Fruit fly (Drosophila melanogaster) whole organism, embryonic: Measurements from ENCODE around the gene Hat1.

Experiments
- B-H2 ChIP-seq: fragments of 200-800 bp; sonication (Bioruptor generic); optimal IDR thresholded peaks from 2 replicates; lab custom pipeline; 2018; ENCODE audit warnings: missing biosample characterization, mild to moderate bottlenecking, missing genetic modification characterization
- C15 ChIP-seq: fragments of 200-800 bp; sonication (Bioruptor generic); IDR thresholded peaks from 3 replicates; pipeline ENCODE4 v1.3.6; 2022; ENCODE audit warnings: missing biosample characterization, missing genetic modification characterization
- CG10209 ChIP-seq: fragments of 200-800 bp; sonication (Bioruptor generic); optimal IDR thresholded peaks from 3 replicates; lab custom pipeline; 2017; ENCODE audit warnings: missing biosample characterization, mild to moderate bottlenecking, missing genetic modification characterization, missing genetic modification reagents
- CG11398 ChIP-seq: fragments of 200-800 bp; sonication (Bioruptor generic); optimal IDR thresholded peaks from 2 replicates; lab custom pipeline; 2016; ENCODE audit warnings: missing biosample characterization, missing genetic modification characterization
- CG11696 ChIP-seq: fragments of 200-800 bp; sonication (Bioruptor generic); IDR thresholded peaks from 2 replicates; pipeline ENCODE4 v1.3.6; 2022; ENCODE audit warnings: missing biosample characterization, missing genetic modification characterization
- CG12219 ChIP-seq: fragments of 200-800 bp; sonication (Bioruptor generic); optimal IDR thresholded peaks from 3 replicates; lab custom pipeline; 2018; ENCODE audit warnings: missing biosample characterization, mild to moderate bottlenecking, missing genetic modification characterization
- CG12942 ChIP-seq: fragments of 200-800 bp; sonication (Bioruptor generic); optimal IDR thresholded peaks from 3 replicates; lab custom pipeline; 2016; ENCODE audit warnings: missing biosample characterization, missing genetic modification characterization
- CG13287 ChIP-seq: fragments of 200-800 bp; sonication (Bioruptor generic); IDR thresholded peaks from 2 replicates; pipeline ENCODE4 v1.3.6; 2022; ENCODE audit warnings: missing biosample characterization, missing genetic modification characterization; ENCODE audit not compliant: partially characterized antibody
- CG14014 ChIP-seq: fragments of 200-800 bp; sonication (Bioruptor generic); IDR thresholded peaks from 2 replicates; pipeline ENCODE4 v1.3.6; 2022; ENCODE audit warnings: missing biosample characterization, missing genetic modification characterization
- CG17361 ChIP-seq: fragments of 200-800 bp; sonication (Bioruptor generic); IDR thresholded peaks from 3 replicates; pipeline ENCODE4 v1.3.6; 2022; ENCODE audit warnings: missing biosample characterization, missing genetic modification characterization
- CG17385 ChIP-seq: fragments of 200-800 bp; sonication (Bioruptor generic); optimal IDR thresholded peaks from 3 replicates; lab custom pipeline; 2018; ENCODE audit warnings: missing biosample characterization, mild to moderate bottlenecking, missing genetic modification characterization
- CG18011 ChIP-seq: fragments of 200-800 bp; sonication (Bioruptor generic); optimal IDR thresholded peaks from 2 replicates; lab custom pipeline; 2017; ENCODE audit warnings: missing biosample characterization, missing genetic modification characterization, mild to moderate bottlenecking, moderate library complexity, missing genotype
- CG30020 ChIP-seq: fragments of 200-800 bp; optimal IDR thresholded peaks from 2 replicates; lab custom pipeline; 2019; ENCODE audit warnings: missing biosample characterization, mild to moderate bottlenecking, missing genetic modification characterization, moderate library complexity
- CG31388 ChIP-seq: fragments of 200-800 bp; sonication (Bioruptor generic); optimal IDR thresholded peaks from 2 replicates; lab custom pipeline; 2016; ENCODE audit warnings: missing biosample characterization, missing genetic modification characterization
- CG4282 ChIP-seq: fragments of 200-800 bp; sonication (Bioruptor generic); optimal IDR thresholded peaks from 2 replicates; lab custom pipeline; 2016; ENCODE audit warnings: missing biosample characterization, missing genetic modification characterization
- CG4328 ChIP-seq: fragments of 200-800 bp; sonication (Bioruptor generic); optimal IDR thresholded peaks from 3 replicates; lab custom pipeline; 2017; ENCODE audit warnings: missing biosample characterization, missing genetic modification reagents, missing genetic modification characterization
- CG4360 ChIP-seq: fragments of 200-800 bp; sonication (Bioruptor generic); IDR thresholded peaks from 2 replicates; pipeline ENCODE4 v1.3.6; 2022; ENCODE audit warnings: missing biosample characterization, missing genetic modification characterization
- CG4854 ChIP-seq: fragments of 200-800 bp; sonication (Bioruptor generic); optimal IDR thresholded peaks from 2 replicates; lab custom pipeline; 2016; ENCODE audit warnings: missing biosample characterization, missing genetic modification characterization, inconsistent platforms
- CG6683 ChIP-seq: fragments of 200-800 bp; sonication (Bioruptor generic); optimal IDR thresholded peaks from 2 replicates; lab custom pipeline; 2017; ENCODE audit warnings: missing biosample characterization, mild to moderate bottlenecking, missing genetic modification characterization, missing genetic modification reagents
- CG7357 ChIP-seq: fragments of 200-800 bp; sonication (Bioruptor generic); IDR thresholded peaks from 3 replicates; pipeline ENCODE4 v1.3.6; 2022; ENCODE audit warnings: missing biosample characterization, missing genetic modification characterization
- CG7839 ChIP-seq: fragments of 200-800 bp; sonication (Bioruptor generic); optimal IDR thresholded peaks from 3 replicates; lab custom pipeline; 2018; ENCODE audit warnings: missing biosample characterization, mild to moderate bottlenecking, missing genetic modification characterization, moderate library complexity
- CG7987 ChIP-seq: fragments of 200-800 bp; sonication (Bioruptor generic); optimal IDR thresholded peaks from 2 replicates; lab custom pipeline; 2018; ENCODE audit warnings: missing biosample characterization, mild to moderate bottlenecking, missing genetic modification characterization, moderate library complexity
- CG8281 ChIP-seq: fragments of 200-800 bp; sonication (Bioruptor generic); optimal IDR thresholded peaks from 2 replicates; lab custom pipeline; 2018; ENCODE audit warnings: missing biosample characterization, mild to moderate bottlenecking, missing genetic modification characterization, moderate library complexity
- CG8388 ChIP-seq: fragments of 200-800 bp; sonication (Bioruptor generic); optimal IDR thresholded peaks from 2 replicates; lab custom pipeline; 2019; ENCODE audit warnings: missing biosample characterization, mild to moderate bottlenecking, missing genetic modification characterization, moderate library complexity
- Dll ChIP-seq: fragments of 200-800 bp; sonication (Bioruptor generic); IDR thresholded peaks from 4 replicates; pipeline ENCODE4 v1.3.6; 2022; ENCODE audit warnings: missing biosample characterization, missing genetic modification characterization; ENCODE audit not compliant: partially characterized antibody
- HLH3B ChIP-seq: fragments of 200-800 bp; sonication (Bioruptor generic); IDR thresholded peaks from 2 replicates; pipeline ENCODE4 v1.3.6; 2022; ENCODE audit warnings: missing biosample characterization, missing genetic modification characterization
- HLH4C ChIP-seq: fragments of 200-800 bp; sonication (Bioruptor generic); IDR thresholded peaks from 3 replicates; pipeline ENCODE4 v1.3.6; 2022; ENCODE audit warnings: missing biosample characterization, missing genetic modification characterization; ENCODE audit not compliant: partially characterized antibody
- Hand ChIP-seq: fragments of 200-800 bp; sonication (Bioruptor generic); optimal IDR thresholded peaks from 2 replicates; lab custom pipeline; 2017; ENCODE audit warnings: mild to moderate bottlenecking, missing biosample characterization, missing genetic modification reagents, missing genetic modification characterization
- Max ChIP-seq: fragments of 200-800 bp; sonication (Bioruptor generic); optimal IDR thresholded peaks from 2 replicates; lab custom pipeline; 2016; ENCODE audit warnings: missing biosample characterization, mild to moderate bottlenecking, missing genetic modification characterization
- Mrtf ChIP-seq: fragments of 200-800 bp; sonication (Bioruptor generic); IDR thresholded peaks from 3 replicates; pipeline ENCODE4 v1.3.6; 2022; ENCODE audit warnings: missing biosample characterization, missing genetic modification characterization
- Opbp ChIP-seq: fragments of 200-800 bp; sonication (Bioruptor generic); IDR thresholded peaks from 3 replicates; pipeline ENCODE4 v1.3.6; 2022; ENCODE audit warnings: missing biosample characterization, missing genetic modification characterization; ENCODE audit not compliant: partially characterized antibody
- PHDP ChIP-seq: fragments of 200-800 bp; sonication (Bioruptor generic); optimal IDR thresholded peaks from 3 replicates; lab custom pipeline; 2018; ENCODE audit warnings: missing biosample characterization, mild to moderate bottlenecking, missing genetic modification characterization, moderate library complexity
- Ssrp ChIP-seq: fragments of 200-800 bp; sonication (Bioruptor generic); optimal IDR thresholded peaks from 2 replicates; lab custom pipeline; 2018; ENCODE audit warnings: missing biosample characterization, mild to moderate bottlenecking, missing genetic modification characterization, moderate library complexity
- Trl ChIP-seq, 3 experiments: fragments of >200 bp in 2 of 3; fragments of 200-800 bp in 1 of 3; sonication (Bioruptor generic) in 1 of 3; optimal IDR thresholded peaks; 2 replicates in 1 of 3; 3 replicates in 2 of 3; lab custom pipeline; 2016 to 2017; ENCODE audit warnings: missing biosample characterization in 1 of 3, missing genetic modification characterization in 1 of 3
- ap ChIP-seq: fragments of 200-800 bp; sonication (Bioruptor generic); IDR thresholded peaks from 2 replicates; pipeline ENCODE4 v1.3.6; 2022; ENCODE audit warnings: missing biosample characterization, missing genetic modification characterization
- cg ChIP-seq: fragments of 200-800 bp; sonication (Bioruptor generic); optimal IDR thresholded peaks from 3 replicates; lab custom pipeline; 2019; ENCODE audit warnings: missing biosample characterization, mild to moderate bottlenecking, missing genetic modification characterization, moderate library complexity
- hbn ChIP-seq: fragments of 200-800 bp; sonication (Bioruptor generic); IDR thresholded peaks from 2 replicates; pipeline ENCODE4 v1.3.6; 2022; ENCODE audit warnings: missing biosample characterization, missing genetic modification characterization; ENCODE audit not compliant: partially characterized antibody
- lilli ChIP-seq: fragments of 200-800 bp; sonication (Bioruptor generic); optimal IDR thresholded peaks from 3 replicates; lab custom pipeline; 2016; ENCODE audit warnings: missing biosample characterization, missing genetic modification characterization
- pan ChIP-seq, 4 experiments: fragments of >200 bp in 3 of 4; fragments of 200-800 bp in 1 of 4; sonication (Bioruptor generic) in 1 of 4; optimal IDR thresholded peaks in 3 of 4; IDR thresholded peaks in 1 of 4; 2 replicates each; pipeline versions ENCODE4 v1.3.6 to Lab custom; 2017 to 2022; ENCODE audit warnings: missing biosample characterization in 2 of 4, missing genetic modification characterization in 2 of 4, mixed read lengths in 1 of 4
- pita ChIP-seq: fragments of 200-800 bp; sonication (Bioruptor generic); optimal IDR thresholded peaks from 2 replicates; lab custom pipeline; 2017; ENCODE audit warnings: missing biosample characterization, mild to moderate bottlenecking, missing genetic modification characterization
- ranshi ChIP-seq: fragments of 200-800 bp; sonication (Bioruptor generic); IDR thresholded peaks from 2 replicates; pipeline ENCODE4 v1.3.6; 2022; ENCODE audit warnings: missing biosample characterization, missing genetic modification characterization
- sd ChIP-seq: fragments of 200-800 bp; sonication (Bioruptor generic); optimal IDR thresholded peaks from 3 replicates; lab custom pipeline; 2018; ENCODE audit warnings: missing biosample characterization, mild to moderate bottlenecking, missing genetic modification characterization, moderate library complexity
- shn ChIP-seq: fragments of 200-800 bp; sonication (Bioruptor generic); optimal IDR thresholded peaks from 3 replicates; lab custom pipeline; 2016; ENCODE audit warnings: missing biosample characterization, missing genetic modification characterization
- sr ChIP-seq: fragments of 200-800 bp; sonication (Bioruptor generic); IDR thresholded peaks from 3 replicates; pipeline ENCODE4 v1.3.6; 2022; ENCODE audit warnings: missing biosample characterization, missing genetic modification characterization
- unc-4 ChIP-seq: fragments of 200-800 bp; sonication (Bioruptor generic); IDR thresholded peaks from 2 replicates; pipeline ENCODE4 v1.3.6; 2022; ENCODE audit warnings: missing biosample characterization, missing genetic modification characterization; ENCODE audit not compliant: partially characterized antibody
- wor ChIP-seq: fragments of 200-800 bp; sonication (Bioruptor generic); IDR thresholded peaks from 2 replicates; pipeline ENCODE4 v1.3.6; 2022; ENCODE audit warnings: missing biosample characterization, missing genetic modification characterization

The Hat1 gene

DNA sequence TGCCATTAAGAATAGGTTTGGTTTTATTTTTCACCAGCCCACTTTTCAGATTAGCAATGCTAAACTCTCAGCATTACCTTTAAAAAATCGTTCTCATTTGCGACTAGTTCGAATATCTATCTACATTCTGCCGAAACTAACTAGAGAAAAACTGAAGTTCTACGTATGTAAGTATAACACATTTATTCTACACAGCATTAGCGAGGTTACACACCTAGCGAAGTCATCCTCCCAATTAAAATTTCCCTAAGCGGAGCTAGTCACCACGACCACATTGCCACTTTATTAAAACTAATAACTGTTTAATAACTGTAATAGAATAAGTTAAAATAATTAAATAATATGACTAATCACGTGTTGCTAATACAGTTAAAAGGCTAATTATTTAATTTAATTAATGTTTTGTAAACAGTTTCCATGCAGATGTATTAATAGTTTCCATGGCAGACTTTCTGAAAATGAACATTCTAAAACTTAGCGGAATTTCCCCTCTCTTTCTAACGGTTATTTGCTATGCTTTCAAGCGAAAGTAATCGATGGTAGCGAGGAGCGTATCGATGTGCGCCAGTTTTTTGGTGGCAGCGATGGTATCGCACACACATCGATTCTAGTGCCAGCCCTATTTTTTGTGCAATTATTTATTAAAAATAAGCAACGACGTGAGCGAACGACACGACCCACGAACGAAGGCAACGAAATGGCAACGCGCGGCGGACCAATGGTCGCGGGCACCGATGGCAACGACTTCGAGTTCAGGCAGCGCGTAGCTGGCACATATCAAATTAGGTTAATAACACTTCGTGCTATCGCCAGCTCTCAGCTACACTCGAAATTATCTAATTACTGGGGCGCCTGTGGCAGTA lies 10.2 kb downstream of the Hat1 start, which contains the start of gene jagn (continued):
- TF ChIP-seq hbn (peak; percentile 99), CG30020 (tag; lab: Kevin White, UChicago) (peak; percentile 41), CG4360 (GFP tag; lab: Robert Waterston, UW) (no peak), CG4328 (GFP tag; lab: Kevin White, UChicago) (peak; percentile 59), HLH3B (GFP tag; lab: Robert Waterston, UW) (0 out of 2 replicates have a peak, but pooled peaks have one; percentile 29), B-H2 (GFP tag; lab: Kevin White, UChicago) (peak; percentile 68), pan (optimal IDR thresholded peaks at IDR 0.05; lab: Kevin White, UChicago) (no peak), pan (GFP tag; optimal IDR thresholded peaks at IDR 0.05 in 1 of 2, IDR thresholded peaks at IDR 0.05 in 1 of 2) (peak in 1 of 2 experiments; percentile 63), Hand (GFP tag; lab: Kevin White, UChicago) (no peak), CG12219 (GFP tag; lab: Kevin White, UChicago) (peak; percentile 21), CG11696 (GFP tag; lab: Robert Waterston, UW) (no peak), wor (no peak), Mrtf (GFP tag; lab: Robert Waterston, UW) (peak; percentile 68; the same call in 2 of the 3 replicates), CG11398 (GFP tag; lab: Kevin White, UChicago) (peak; percentile 36), pita (GFP tag; lab: Kevin White, UChicago) (peak; percentile 95), lilli (GFP tag; lab: Kevin White, UChicago) (peak; percentile 82), CG18011 (GFP tag; lab: Kevin White, UChicago) (peak; percentile 23), CG4854 (peak; percentile 36), CG31388 (GFP tag; lab: Kevin White, UChicago) (no peak), CG8388 (GFP tag; lab: Kevin White, UChicago) (peak; percentile 6), Trl (optimal IDR thresholded peaks at IDR 0.05; lab: Kevin White, UChicago) (no peak), Trl (GFP tag; optimal IDR thresholded peaks at IDR 0.05; lab: Kevin White, UChicago) (peak; percentile 50), CG7357 (no peak), sd (tag; lab: Kevin White, UChicago) (no peak), CG17361 (GFP tag; lab: Robert Waterston, UW) (peak; percentile 70; the same call in 2 of the 3 replicates), Ssrp (tag; lab: Kevin White, UChicago) (peak; percentile 13), CG7987 (GFP tag; lab: Kevin White, UChicago) (peak; percentile 78), ranshi (peak; percentile 70), sr (GFP tag; lab: Robert Waterston, UW) (no peak), CG6683 (GFP tag; lab: Kevin White, UChicago) (peak; percentile 10), shn (GFP tag; lab: Kevin White, UChicago) (peak; percentile 59), CG4282 (GFP tag; lab: Kevin White, UChicago) (peak; percentile 12), CG14014 (GFP tag; lab: Robert Waterston, UW) (peak; percentile 55; the same call in 1 of the 2 replicates), cg (GFP tag; lab: Kevin White, UChicago) (no peak), CG17385 (peak; percentile 61), CG10209 (peak; percentile 26), Opbp (peak; percentile 100), Dll (GFP tag; lab: Robert Waterston, UW) (peak; percentile 99), C15 (GFP tag; lab: Robert Waterston, UW) (no peak), unc-4 (GFP tag; lab: Robert Waterston, UW) (peak; percentile 98), PHDP (peak; percentile 60), Max (GFP tag; lab: Kevin White, UChicago) (peak; percentile 54), ap (GFP tag; lab: Robert Waterston, UW) (no peak), CG12942 (GFP tag; lab: Kevin White, UChicago) (no peak), CG7839 (peak; percentile 52), HLH4C (GFP tag; lab: Robert Waterston, UW) (peak; percentile 99), CG8281 (tag; lab: Kevin White, UChicago) (no peak), CG13287 (GFP tag; lab: Robert Waterston, UW) (peak; percentile 99)
